Fruit fly (Drosophila melanogaster) whole organism, embryonic: ENCODE measurements around the gene Fam92.

ENCODE experiments used
- B-H1 ChIP-seq: fragments of 200-800 bp; sonication (Bioruptor generic); IDR thresholded peaks from 3 replicates; pipeline ENCODE4 v1.3.6; 2022; ENCODE audit warnings: missing biosample characterization, missing genetic modification characterization
- CG1024 ChIP-seq: fragments of 200-800 bp; sonication (Bioruptor generic); IDR thresholded peaks from 2 replicates; pipeline ENCODE4 v1.3.6; 2022; ENCODE audit warnings: missing biosample characterization, missing genetic modification characterization
- CG10543 ChIP-seq: fragments of 200-800 bp; sonication (Bioruptor generic); optimal IDR thresholded peaks from 3 replicates; lab custom pipeline; 2017; ENCODE audit warnings: missing biosample characterization, mild to moderate bottlenecking, missing genetic modification characterization, moderate library complexity
- CG10654 ChIP-seq: fragments of 200-800 bp; sonication (Bioruptor generic); optimal IDR thresholded peaks from 2 replicates; lab custom pipeline; 2016; ENCODE audit warnings: missing biosample characterization, missing genetic modification characterization
- CG11723 ChIP-seq: fragments of 200-800 bp; sonication (Bioruptor generic); optimal IDR thresholded peaks from 2 replicates; lab custom pipeline; 2017; ENCODE audit warnings: missing biosample characterization, mild to moderate bottlenecking, missing genetic modification characterization
- CG12769 ChIP-seq: fragments of 200-800 bp; sonication (Bioruptor generic); optimal IDR thresholded peaks from 2 replicates; lab custom pipeline; 2019; ENCODE audit warnings: missing biosample characterization, mild to moderate bottlenecking, missing genetic modification characterization, moderate library complexity
- CG13296 ChIP-seq: fragments of 200-800 bp; sonication (Bioruptor generic); optimal IDR thresholded peaks from 3 replicates; lab custom pipeline; 2018; ENCODE audit warnings: missing biosample characterization, mild to moderate bottlenecking, missing genetic modification characterization
- CG13894 ChIP-seq: fragments of 200-800 bp; sonication (Bioruptor generic); optimal IDR thresholded peaks from 3 replicates; lab custom pipeline; 2018; ENCODE audit warnings: missing biosample characterization, mild to moderate bottlenecking, missing genetic modification characterization, moderate library complexity
- CG17186 ChIP-seq: fragments of 200-800 bp; sonication (Bioruptor generic); optimal IDR thresholded peaks from 3 replicates; lab custom pipeline; 2017; ENCODE audit warnings: missing biosample characterization, missing genetic modification reagents, missing genetic modification characterization
- CG17328 ChIP-seq: fragments of 200-800 bp; sonication (Bioruptor generic); IDR thresholded peaks from 2 replicates; pipeline ENCODE4 v1.3.6; 2022; ENCODE audit warnings: missing biosample characterization, missing genetic modification characterization
- CG17361 ChIP-seq: fragments of 200-800 bp; sonication (Bioruptor generic); IDR thresholded peaks from 3 replicates; pipeline ENCODE4 v1.3.6; 2022; ENCODE audit warnings: missing biosample characterization, missing genetic modification characterization
- CG32532 ChIP-seq: fragments of 200-800 bp; sonication (Bioruptor generic); IDR thresholded peaks from 2 replicates; pipeline ENCODE4 v1.3.6; 2022; ENCODE audit warnings: missing biosample characterization, missing genetic modification characterization
- CG3847 ChIP-seq: fragments of 200-800 bp; sonication (Bioruptor generic); IDR thresholded peaks from 2 replicates; pipeline ENCODE4 v1.3.6; 2022; ENCODE audit warnings: missing biosample characterization, missing genetic modification characterization
- CG3995 ChIP-seq: fragments of 200-800 bp; sonication (Bioruptor generic); optimal IDR thresholded peaks from 3 replicates; lab custom pipeline; 2016; ENCODE audit warnings: missing biosample characterization, missing genetic modification characterization
- CG4730 ChIP-seq: fragments of 200-800 bp; sonication (Bioruptor generic); IDR thresholded peaks from 2 replicates; pipeline ENCODE4 v1.3.6; 2022; ENCODE audit warnings: missing biosample characterization, missing genetic modification characterization
- CG8924 ChIP-seq: fragments of 200-800 bp; optimal IDR thresholded peaks from 3 replicates; lab custom pipeline; 2019; ENCODE audit warnings: missing biosample characterization, mild to moderate bottlenecking, missing genetic modification characterization, moderate library complexity
- Chrac-16 ChIP-seq: fragments of 200-800 bp; sonication (Bioruptor generic); optimal IDR thresholded peaks from 3 replicates; lab custom pipeline; 2016; ENCODE audit warnings: missing biosample characterization, missing genetic modification characterization
- Dek ChIP-seq: fragments of 200-800 bp; sonication (Bioruptor generic); optimal IDR thresholded peaks from 3 replicates; lab custom pipeline; 2019; ENCODE audit warnings: missing biosample characterization, mild to moderate bottlenecking, missing genetic modification characterization, moderate library complexity
- Dip2 ChIP-seq: fragments of 200-800 bp; sonication (Bioruptor generic); IDR thresholded peaks from 2 replicates; pipeline ENCODE4 v1.3.6; 2022; ENCODE audit warnings: missing biosample characterization, missing genetic modification characterization
- Fer1 ChIP-seq: fragments of 200-800 bp; sonication (Bioruptor generic); optimal IDR thresholded peaks from 2 replicates; lab custom pipeline; 2017; ENCODE audit warnings: missing biosample characterization, mild to moderate bottlenecking, missing genetic modification characterization
- HLH3B ChIP-seq: fragments of 200-800 bp; sonication (Bioruptor generic); IDR thresholded peaks from 2 replicates; pipeline ENCODE4 v1.3.6; 2022; ENCODE audit warnings: missing biosample characterization, missing genetic modification characterization
- HmgD ChIP-seq: fragments of 200-800 bp; sonication (Bioruptor generic); optimal IDR thresholded peaks from 3 replicates; lab custom pipeline; 2016; ENCODE audit warnings: missing biosample characterization, missing genetic modification characterization
- Jarid2 ChIP-seq: fragments of 200-800 bp; sonication (Bioruptor generic); optimal IDR thresholded peaks from 3 replicates; lab custom pipeline; 2017; ENCODE audit warnings: mild to moderate bottlenecking, missing biosample characterization, missing genetic modification reagents, missing genetic modification characterization
- Oaz ChIP-seq: fragments of 200-800 bp; sonication (Bioruptor generic); IDR thresholded peaks from 2 replicates; pipeline ENCODE4 v1.3.6; 2022; ENCODE audit warnings: missing biosample characterization, missing genetic modification characterization
- Sox100B ChIP-seq: fragments of 200-800 bp; sonication (Bioruptor generic); optimal IDR thresholded peaks from 3 replicates; lab custom pipeline; 2018; ENCODE audit warnings: missing biosample characterization, mild to moderate bottlenecking, missing genetic modification characterization
- Sry-δ ChIP-seq: fragments of 200-800 bp; sonication (Bioruptor generic); optimal IDR thresholded peaks from 2 replicates; lab custom pipeline; 2016; ENCODE audit warnings: missing biosample characterization, missing genetic modification characterization
- Vsx1 ChIP-seq: fragments of 200-800 bp; sonication (Bioruptor generic); optimal IDR thresholded peaks from 2 replicates; lab custom pipeline; 2017; ENCODE audit warnings: missing biosample characterization, mild to moderate bottlenecking, missing genetic modification characterization, missing genetic modification reagents
- abd-A ChIP-seq: fragments of 200-800 bp; sonication (Bioruptor generic); optimal IDR thresholded peaks from 3 replicates; lab custom pipeline; 2019; ENCODE audit warnings: missing biosample characterization, mild to moderate bottlenecking, missing genetic modification characterization, moderate library complexity
- ato ChIP-seq: fragments of 200-800 bp; sonication (Bioruptor generic); IDR thresholded peaks from 2 replicates; pipeline ENCODE4 v1.3.6; 2022; ENCODE audit warnings: missing biosample characterization, missing genetic modification characterization; ENCODE audit not compliant: partially characterized antibody
- exex ChIP-seq: fragments of 200-800 bp; sonication (Bioruptor generic); optimal IDR thresholded peaks from 4 replicates; lab custom pipeline; 2018; ENCODE audit warnings: missing biosample characterization, mild to moderate bottlenecking, missing genetic modification characterization, moderate library complexity
- fd102C ChIP-seq: fragments of 200-800 bp; sonication (Bioruptor generic); optimal IDR thresholded peaks from 2 replicates; lab custom pipeline; 2018; ENCODE audit warnings: missing biosample characterization, mild to moderate bottlenecking, missing genetic modification characterization, moderate library complexity
- ftz-f1 ChIP-seq: fragments of 200-800 bp; sonication (Bioruptor generic); optimal IDR thresholded peaks from 2 replicates; lab custom pipeline; 2016; ENCODE audit warnings: missing biosample characterization, missing genetic modification characterization
- hbn ChIP-seq: fragments of 200-800 bp; sonication (Bioruptor generic); IDR thresholded peaks from 2 replicates; pipeline ENCODE4 v1.3.6; 2022; ENCODE audit warnings: missing biosample characterization, missing genetic modification characterization; ENCODE audit not compliant: partially characterized antibody
- jigr1 ChIP-seq: fragments of 200-800 bp; sonication (Bioruptor generic); IDR thresholded peaks from 3 replicates; pipeline ENCODE4 v1.3.6; 2022; ENCODE audit warnings: missing biosample characterization, missing genetic modification characterization
- klu ChIP-seq: fragments of 200-800 bp; sonication (Bioruptor generic); IDR thresholded peaks from 2 replicates; pipeline ENCODE4 v1.3.6; 2022; ENCODE audit warnings: missing biosample characterization, missing genetic modification characterization
- kni ChIP-seq: fragments of 200-800 bp; sonication (Bioruptor generic); optimal IDR thresholded peaks from 3 replicates; lab custom pipeline; 2017; ENCODE audit warnings: mild to moderate bottlenecking, missing biosample characterization, missing genetic modification reagents, missing genetic modification characterization
- mam ChIP-seq: fragments of 200-800 bp; sonication (Bioruptor generic); optimal IDR thresholded peaks from 3 replicates; lab custom pipeline; 2016; ENCODE audit warnings: missing biosample characterization, missing genetic modification characterization
- mirr ChIP-seq: fragments of 200-800 bp; sonication (Bioruptor generic); optimal IDR thresholded peaks from 3 replicates; lab custom pipeline; 2018; ENCODE audit warnings: missing biosample characterization, mild to moderate bottlenecking, missing genetic modification characterization
- pan ChIP-seq, 4 experiments: fragments of >200 bp in 3 of 4; fragments of 200-800 bp in 1 of 4; sonication (Bioruptor generic) in 1 of 4; optimal IDR thresholded peaks in 3 of 4; IDR thresholded peaks in 1 of 4; 2 replicates each; pipeline versions ENCODE4 v1.3.6 to Lab custom; 2017 to 2022; ENCODE audit warnings: missing biosample characterization in 2 of 4, missing genetic modification characterization in 2 of 4, mixed read lengths in 1 of 4
- pfk ChIP-seq: fragments of 200-800 bp; sonication (Bioruptor generic); optimal IDR thresholded peaks from 2 replicates; lab custom pipeline; 2018; ENCODE audit warnings: missing biosample characterization, mild to moderate bottlenecking, missing genetic modification characterization, moderate library complexity
- rib ChIP-seq: fragments of 200-800 bp; sonication (Bioruptor generic); IDR thresholded peaks from 2 replicates; pipeline ENCODE4 v1.3.6; 2022; ENCODE audit warnings: missing biosample characterization, missing genetic modification characterization
- row ChIP-seq: fragments of 200-800 bp; sonication (Bioruptor generic); IDR thresholded peaks from 3 replicates; pipeline ENCODE4 v1.3.6; 2022; ENCODE audit warnings: missing biosample characterization, missing genetic modification characterization
- shn ChIP-seq: fragments of 200-800 bp; sonication (Bioruptor generic); optimal IDR thresholded peaks from 3 replicates; lab custom pipeline; 2016; ENCODE audit warnings: missing biosample characterization, missing genetic modification characterization
- sna ChIP-seq: fragments of 200-800 bp; sonication (Bioruptor generic); IDR thresholded peaks from 2 replicates; pipeline ENCODE4 v1.3.6; 2022; ENCODE audit warnings: missing biosample characterization, missing genetic modification characterization; ENCODE audit not compliant: partially characterized antibody
- tap ChIP-seq: fragments of 200-800 bp; optimal IDR thresholded peaks from 3 replicates; lab custom pipeline; 2019; ENCODE audit warnings: missing biosample characterization, mild to moderate bottlenecking, missing genetic modification characterization, moderate library complexity
- tin ChIP-seq: fragments of 200-800 bp; sonication (Bioruptor generic); optimal IDR thresholded peaks from 3 replicates; lab custom pipeline; 2016; ENCODE audit warnings: missing biosample characterization, missing genetic modification characterization
- toy ChIP-seq: fragments of 200-800 bp; sonication (Bioruptor generic); IDR thresholded peaks from 2 replicates; pipeline ENCODE4 v1.3.6; 2022; ENCODE audit warnings: missing biosample characterization, missing genetic modification characterization
- zen2 ChIP-seq: fragments of 200-800 bp; sonication (Bioruptor generic); IDR thresholded peaks from 3 replicates; pipeline ENCODE4 v1.3.6; 2022; ENCODE audit warnings: missing biosample characterization, missing genetic modification characterization; ENCODE audit not compliant: partially characterized antibody

The Fam92 gene

DNA sequence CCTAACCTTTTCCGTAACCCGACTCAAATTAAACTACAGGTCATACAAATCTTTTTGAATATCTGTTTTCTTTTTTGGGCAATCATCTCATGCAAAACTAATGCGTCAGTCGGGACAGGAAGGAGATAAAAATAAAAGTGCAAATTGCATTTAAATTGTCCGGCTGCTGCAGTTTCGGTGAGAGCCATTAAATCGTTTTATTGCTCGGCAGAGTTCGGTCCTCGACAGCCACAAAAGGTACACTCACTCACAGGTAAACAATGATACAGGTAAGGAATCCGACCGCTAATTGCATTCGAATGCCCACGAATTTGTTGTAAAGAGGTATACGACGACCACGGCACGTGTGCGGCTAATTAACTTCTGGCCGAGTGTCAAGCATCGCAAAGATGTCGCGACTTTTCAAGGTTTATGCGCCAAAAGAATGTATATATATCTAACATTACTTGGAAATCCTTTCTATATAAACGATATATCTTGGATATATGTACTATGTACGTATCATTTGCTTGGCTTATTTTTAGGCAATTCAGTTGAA, 41.9 kb downstream of the Fam92 start (continued):
- TF ChIP-seq rib (GFP tag; lab: Robert Waterston, UW) (0 out of 2 replicates have a peak, but pooled peaks have one; percentile 45), CG17361 (GFP tag; lab: Robert Waterston, UW) (no peak), shn (GFP tag; lab: Kevin White, UChicago) (no peak), pan (optimal IDR thresholded peaks at IDR 0.05; lab: Kevin White, UChicago) (no peak), pan (GFP tag; optimal IDR thresholded peaks at IDR 0.05 in 1 of 2, IDR thresholded peaks at IDR 0.05 in 1 of 2) (no peak), CG17186 (GFP tag; lab: Kevin White, UChicago) (no peak), HLH3B (GFP tag; lab: Robert Waterston, UW) (no peak)

dm6 chr2L:12467673-12468072, 43.0 kb downstream of the Fam92 start:
- peak; percentile 53 for TF ChIP-seq Fer1 (GFP tag; lab: Kevin White, UChicago)
- TF ChIP-seq Jarid2, result no peak
- TF ChIP-seq Vsx1 (GFP tag; lab: Kevin White, UChicago), result no peak
- no peak for TF ChIP-seq CG17328 (GFP tag; lab: Robert Waterston, UW)
- no peak for TF ChIP-seq tin (GFP tag; lab: Kevin White, UChicago)
- no peak for TF ChIP-seq hbn (GFP tag; lab: Robert Waterston, UW)
- peak; percentile 17 for TF ChIP-seq CG8924 (tag; lab: Kevin White, UChicago)
- no peak for TF ChIP-seq tap (tag; lab: Kevin White, UChicago)
- TF ChIP-seq B-H1 (GFP tag; lab: Robert Waterston, UW), result peak; percentile 19; the same call in 1 of the 3 replicates
- TF ChIP-seq Chrac-16 (GFP tag; lab: Kevin White, UChicago), result peak; percentile 41
- TF ChIP-seq mirr, result peak; percentile 68
- peak; percentile 61 for TF ChIP-seq exex (tag; lab: Kevin White, UChicago)
- TF ChIP-seq row (GFP tag; lab: Robert Waterston, UW), result peak; percentile 77
- no peak for TF ChIP-seq Dip2 (GFP tag; lab: Robert Waterston, UW)
- TF ChIP-seq fd102C (GFP tag; lab: Kevin White, UChicago), result no peak
- peak; percentile 84 for TF ChIP-seq CG12769
- TF ChIP-seq CG13894 (tag; lab: Kevin White, UChicago), result peak; percentile 84
- peak; percentile 7; the same call in 1 of the 2 replicates for TF ChIP-seq CG4730
- TF ChIP-seq Oaz (GFP tag; lab: Robert Waterston, UW), result no peak
- no peak for TF ChIP-seq CG10654
- no peak for TF ChIP-seq jigr1 (GFP tag; lab: Robert Waterston, UW)
- TF ChIP-seq CG1024, result no peak
- TF ChIP-seq Dek (tag; lab: Kevin White, UChicago), result peak; percentile 68
- TF ChIP-seq CG3847, result peak; percentile 68
- TF ChIP-seq HmgD, result no peak
- TF ChIP-seq pfk (GFP tag; lab: Kevin White, UChicago), result no peak
- TF ChIP-seq mam (GFP tag; lab: Kevin White, UChicago), result peak; percentile 71
- TF ChIP-seq CG13296 (GFP tag; lab: Kevin White, UChicago), result peak; percentile 55
- peak; percentile 76 for TF ChIP-seq ftz-f1
- TF ChIP-seq klu (GFP tag; lab: Robert Waterston, UW), result no peak
- peak; percentile 14 for TF ChIP-seq CG11723 (GFP tag; lab: Kevin White, UChicago)
- peak; percentile 19 for TF ChIP-seq CG3995
- TF ChIP-seq Sry-δ (GFP tag; lab: Kevin White, UChicago), result peak; percentile 6
- peak; percentile 91 for TF ChIP-seq CG32532
- TF ChIP-seq zen2 (GFP tag; lab: Robert Waterston, UW), result no peak
- TF ChIP-seq toy (GFP tag; lab: Robert Waterston, UW), result no peak
- no peak for TF ChIP-seq ato (GFP tag; lab: Robert Waterston, UW)
- TF ChIP-seq sna (GFP tag; lab: Robert Waterston, UW), result no peak
- TF ChIP-seq Sox100B (GFP tag; lab: Kevin White, UChicago), result no peak
- TF ChIP-seq abd-A (tag; lab: Kevin White, UChicago), result peak; percentile 96
- TF ChIP-seq CG10543, result peak; percentile 77
- TF ChIP-seq kni (GFP tag; lab: Kevin White, UChicago), result no peak
